Fruit fly (Drosophila melanogaster) whole organism, pupa: ENCODE results near the gene Fitm.

Experiments used
- CG12605 ChIP-seq: fragments of 200-800 bp; sonication (Bioruptor generic); IDR thresholded peaks from 2 replicates; pipeline ENCODE4 v1.3.6; 2022; ENCODE audit warnings: missing biosample characterization, missing genetic modification characterization
- CG14655 ChIP-seq: fragments of 200-800 bp; sonication (Bioruptor generic); optimal IDR thresholded peaks from 3 replicates; lab custom pipeline; 2017; ENCODE audit warnings: mild to moderate bottlenecking, missing biosample characterization, missing genetic modification reagents, missing genetic modification characterization
- CG34367 ChIP-seq: fragments of 200-800 bp; sonication (Bioruptor generic); optimal IDR thresholded peaks from 2 replicates; lab custom pipeline; 2018; ENCODE audit warnings: missing biosample characterization, mild to moderate bottlenecking, missing genetic modification characterization
- CG4496 ChIP-seq: fragments of 200-800 bp; sonication (Bioruptor generic); IDR thresholded peaks from 3 replicates; pipeline ENCODE4 v1.3.6; 2022; ENCODE audit warnings: missing biosample characterization, missing genetic modification characterization

DNA sequence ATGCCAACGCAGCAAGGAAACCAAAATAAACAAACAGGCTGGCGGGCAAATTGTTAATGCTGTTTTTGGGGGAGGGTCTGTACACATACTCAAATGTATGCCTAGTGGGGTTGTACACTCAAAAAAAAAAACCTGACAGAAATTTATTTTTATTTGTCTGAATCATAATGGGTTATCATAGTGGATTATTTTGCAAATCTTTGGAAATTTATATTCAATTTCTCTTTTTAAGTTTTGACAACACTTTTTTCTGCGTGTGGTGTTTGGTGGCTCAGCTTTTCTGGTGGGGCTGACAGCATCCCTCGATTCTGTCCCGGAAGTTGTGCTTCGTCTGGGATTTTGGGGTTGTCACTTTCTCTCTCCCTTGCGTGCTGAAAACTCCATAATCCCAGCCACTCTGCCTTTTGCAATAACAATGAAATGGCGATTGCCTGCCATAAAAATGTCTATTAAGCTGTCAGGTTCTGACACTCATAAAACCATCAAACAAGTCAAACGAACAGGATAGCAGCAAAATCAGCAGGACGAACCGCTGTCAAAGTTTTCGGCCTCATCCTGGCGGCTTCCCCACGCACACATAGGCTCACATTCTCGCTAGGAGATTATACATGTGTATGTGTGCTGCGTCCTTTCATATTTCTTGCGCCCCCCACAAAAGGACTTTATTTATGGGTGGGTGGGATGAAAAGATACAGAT is 9.2 kb upstream of the Fitm start:
- TF ChIP-seq CG14655 = no peak
- TF ChIP-seq CG34367 = no peak
- TF ChIP-seq CG4496 (GFP tag; lab: Robert Waterston, UW) = peak; percentile 68
- TF ChIP-seq CG12605 (GFP tag; lab: Robert Waterston, UW) = no peak
